Worm (Caenorhabditis elegans) whole organism, L1 larva: ENCODE measurements around the gene aptf-3.

ENCODE experiments used
- elt-3 ChIP-seq, 6 experiments: fragments of 150-350 bp in 1 of 6; sonication (generic microtip); optimal IDR thresholded peaks; 2 replicates each; lab custom pipeline; 2017 to 2018; ENCODE audit warnings: missing biosample characterization in 6 of 6, missing genetic modification characterization in 6 of 6, inconsistent platforms in 1 of 6
- lin-15B ChIP-seq: fragments of 150-350 bp; sonication (generic microtip); optimal IDR thresholded peaks from 3 replicates; lab custom pipeline; 2014; ENCODE audit warnings: missing biosample characterization, missing genetic modification characterization

DNA sequence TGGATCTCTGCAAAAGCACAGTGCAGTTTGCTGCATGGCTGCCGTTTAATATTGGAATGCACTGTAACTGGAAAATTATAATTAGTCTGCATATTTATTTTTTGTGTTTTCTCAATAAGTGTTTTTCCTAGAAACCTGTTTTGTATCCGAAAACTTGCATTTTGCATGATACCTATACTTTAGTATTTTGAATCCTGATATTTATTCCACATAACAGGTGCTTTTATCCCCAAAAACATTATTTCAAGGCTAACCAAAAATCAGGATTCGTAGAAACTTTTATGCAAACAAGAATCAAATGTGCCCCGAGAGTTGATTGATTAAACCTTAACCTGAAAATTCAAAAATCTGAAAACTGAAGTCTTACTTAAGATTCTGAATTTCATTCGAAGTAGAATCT lies 16.6 kb downstream of the aptf-3 start:
- TF ChIP-seq lin-15B, result no peak
- TF ChIP-seq elt-3 (tag; optimal IDR thresholded peaks at IDR 0.05; lab: Kevin White, UChicago), result no peak
